Fruit fly (Drosophila melanogaster): ENCODE results near the gene primo-1.
A peak's percentile ranks its signal among the peaks of the same experiment; 100 is the strongest.

Gene primo-1

DNA sequence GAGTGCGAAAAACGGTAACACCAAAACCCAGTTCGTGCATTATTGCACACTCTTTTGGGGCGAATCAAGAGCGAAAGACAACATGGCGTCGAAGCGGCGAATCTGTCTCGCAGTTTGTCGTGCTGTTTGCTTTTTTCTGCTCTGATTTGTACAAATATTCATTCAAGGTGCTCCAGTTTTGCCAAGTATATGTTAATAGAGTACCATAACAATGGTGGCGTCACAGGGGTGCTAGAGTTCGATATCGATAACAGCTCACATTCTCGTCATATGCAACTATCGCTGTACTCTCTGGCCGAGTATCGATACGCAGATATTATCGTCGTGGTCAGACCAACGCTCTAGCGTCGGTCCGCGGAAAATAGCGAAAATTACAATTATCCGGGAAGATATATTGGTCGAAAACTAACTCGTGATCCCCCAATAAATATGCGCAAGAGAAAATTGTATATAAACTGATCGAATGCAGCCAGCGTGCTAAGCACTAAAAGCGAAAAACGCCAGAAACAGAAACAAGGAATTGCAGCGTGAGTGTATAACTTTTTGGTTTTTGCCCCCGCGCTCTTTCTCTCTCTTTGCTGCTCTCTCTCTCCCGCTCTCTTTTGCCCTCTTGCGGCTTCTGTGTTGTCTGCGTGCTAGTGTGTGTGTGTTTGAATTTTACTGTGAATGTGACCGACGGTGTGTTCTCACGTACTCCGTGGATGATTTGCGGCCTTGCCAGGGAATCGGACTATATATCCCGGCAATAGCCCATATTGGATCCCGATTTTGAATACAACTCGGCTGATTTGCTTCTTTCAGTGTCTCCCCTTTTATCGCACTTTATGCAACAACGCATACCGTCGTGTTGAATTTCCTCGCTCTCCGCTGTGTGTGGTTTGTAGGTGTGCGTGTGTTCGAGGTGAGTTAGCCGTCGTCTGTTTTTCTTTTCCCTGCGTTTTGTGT lies 27.7 kb downstream of the primo-1 start, which contains the start of gene flfl (continued):
- TF ChIP-seq CG16815 (GFP tag; optimal IDR thresholded peaks at IDR 0.05) (no peak), fd102C (GFP tag; optimal IDR thresholded peaks at IDR 0.05) (no peak), CG31441 (GFP tag; IDR thresholded peaks at IDR 0.05) (no peak), Taf1 (GFP tag; IDR thresholded peaks at IDR 0.05) (no peak), sc (optimal IDR thresholded peaks at IDR 0.05) (no peak), sc (GFP tag; optimal IDR thresholded peaks at IDR 0.05) (no peak), tap (tag; optimal IDR thresholded peaks at IDR 0.05) (no peak), gsb (GFP tag; IDR thresholded peaks at IDR 0.05) (no peak), CG32767 (GFP tag; IDR thresholded peaks at IDR 0.05) (no peak), insv (GFP tag; optimal IDR thresholded peaks at IDR 0.05) (no peak), Fer3 (tag; optimal IDR thresholded peaks at IDR 0.05) (no peak), dysf (GFP tag; IDR thresholded peaks at IDR 0.05) (no peak), mirr (GFP tag; optimal IDR thresholded peaks at IDR 0.05) (no peak), bab2 (GFP tag; optimal IDR thresholded peaks at IDR 0.05) (no peak), CG12071 (GFP tag; optimal IDR thresholded peaks at IDR 0.05) (peak; percentile 44), kni (GFP tag; optimal IDR thresholded peaks at IDR 0.05) (peak; percentile 87), dmrt99B (tag; optimal IDR thresholded peaks at IDR 0.05) (no peak), Bgb (GFP tag; IDR thresholded peaks at IDR 0.05; ENCODE audit: partially characterized antibody) (no peak), CG6813 (GFP tag; optimal IDR thresholded peaks at IDR 0.05) (peak; percentile 30), gsb-n (tag; optimal IDR thresholded peaks at IDR 0.05) (no peak), ind (GFP tag; optimal IDR thresholded peaks at IDR 0.05) (peak; percentile 20), CG12155 (GFP tag; optimal IDR thresholded peaks at IDR 0.05) (peak; percentile 18), oc (tag; optimal IDR thresholded peaks at IDR 0.05) (no peak), Dad (GFP tag; optimal IDR thresholded peaks at IDR 0.05) (no peak), CG4707 (GFP tag; optimal IDR thresholded peaks at IDR 0.05) (no peak), CG4617 (GFP tag; optimal IDR thresholded peaks at IDR 0.05; ENCODE audit: borderline replicate concordance) (peak; percentile 57), eyg (GFP tag; optimal IDR thresholded peaks at IDR 0.05) (peak; percentile 3), en (GFP tag; optimal IDR thresholded peaks at IDR 0.05) (no peak), wor (GFP tag; IDR thresholded peaks at IDR 0.05) (no peak), CG13624 (GFP tag; optimal IDR thresholded peaks at IDR 0.05) (peak; percentile 34), jigr1 (GFP tag; IDR thresholded peaks at IDR 0.05) (no peak), dmrt11E (tag; optimal IDR thresholded peaks at IDR 0.05) (no peak), Hand (GFP tag; optimal IDR thresholded peaks at IDR 0.05) (peak; percentile 48), CG4730 (GFP tag; IDR thresholded peaks at IDR 0.05) (no peak), kah (GFP tag; optimal IDR thresholded peaks at IDR 0.05) (peak; percentile 12), CG2202 (tag; optimal IDR thresholded peaks at IDR 0.05) (no peak), CG10543 (GFP tag; optimal IDR thresholded peaks at IDR 0.05) (peak; percentile 10), abd-A (tag; optimal IDR thresholded peaks at IDR 0.05) (no peak), CG2129 (GFP tag; IDR thresholded peaks at IDR 0.05; ENCODE audit: partially characterized antibody) (no peak), Ssrp (tag; optimal IDR thresholded peaks at IDR 0.05) (no peak), CG11560 (tag; IDR thresholded peaks at IDR 0.05) (no peak), CG12942 (GFP tag; optimal IDR thresholded peaks at IDR 0.05) (no peak), CG7928 (GFP tag; optimal IDR thresholded peaks at IDR 0.05) (peak; percentile 37), GATAe (GFP tag; conservative IDR thresholded peaks at IDR 0.05) (no peak), CG6254 (GFP tag; optimal IDR thresholded peaks at IDR 0.05) (no peak), fd64A (GFP tag; optimal IDR thresholded peaks at IDR 0.05) (no peak), Bteb2 (GFP tag; optimal IDR thresholded peaks at IDR 0.05) (no peak), CG6689 (GFP tag; IDR thresholded peaks at IDR 0.05) (no peak), YL-1 (GFP tag; optimal IDR thresholded peaks at IDR 0.05) (peak; percentile 72)
